Worm (Caenorhabditis elegans) whole organism, early embryonic: ENCODE results near the gene msp-63.
"Not testable (repeated sequence)": the region's sequence is repeated elsewhere in the genome, so short reads cannot be mapped to it uniquely, and the experiment has no call there.

Source experiments
- B0310.2 ChIP-seq: sonication (generic microtip); optimal IDR thresholded peaks from 2 replicates; lab custom pipeline; 2016; ENCODE audit warnings: mild to moderate bottlenecking, missing genetic modification characterization, missing compliant biosample characterization
- ama-1 ChIP-seq: fragments of 150-350 bp; optimal IDR thresholded peaks from 2 replicates; lab custom pipeline; 2014
- ets-7 ChIP-seq: sonication (generic microtip); optimal IDR thresholded peaks from 2 replicates; lab custom pipeline; 2016; ENCODE audit warnings: missing genotype, missing genetic modification characterization, missing compliant biosample characterization

ce11 chrII:5815382-5815781 lies 18.1 kb upstream of the msp-63 start, which contains the start of gene wago-5:
- TF ChIP-seq B0310.2 (tag; lab: Kevin White, UChicago); ama-1 (lab: Kevin White, UChicago); ets-7: not testable (repeated sequence)
